Worm (Caenorhabditis elegans): ENCODE data around the gene T03F7.6.
"Not testable (repeated sequence)": the region's sequence is repeated elsewhere in the genome, so short reads cannot be mapped to it uniquely, and the experiment has no call there.

ce11 chrV:11331811-11332210 is 37.3 kb downstream of the T03F7.6 start:
- TF ChIP-seq flt-1 (GFP tag; IDR thresholded peaks at IDR 0.05): 0 out of 2 replicates have a peak, but pooled peaks have one; percentile 30
- TF ChIP-seq ets-7 (tag; optimal IDR thresholded peaks at IDR 0.05); ama-1 (optimal IDR thresholded peaks at IDR 0.05): not testable (repeated sequence)
